Worm (Caenorhabditis elegans): Measurements from ENCODE around the gene srh-17.

srh-17 gene

DNA sequence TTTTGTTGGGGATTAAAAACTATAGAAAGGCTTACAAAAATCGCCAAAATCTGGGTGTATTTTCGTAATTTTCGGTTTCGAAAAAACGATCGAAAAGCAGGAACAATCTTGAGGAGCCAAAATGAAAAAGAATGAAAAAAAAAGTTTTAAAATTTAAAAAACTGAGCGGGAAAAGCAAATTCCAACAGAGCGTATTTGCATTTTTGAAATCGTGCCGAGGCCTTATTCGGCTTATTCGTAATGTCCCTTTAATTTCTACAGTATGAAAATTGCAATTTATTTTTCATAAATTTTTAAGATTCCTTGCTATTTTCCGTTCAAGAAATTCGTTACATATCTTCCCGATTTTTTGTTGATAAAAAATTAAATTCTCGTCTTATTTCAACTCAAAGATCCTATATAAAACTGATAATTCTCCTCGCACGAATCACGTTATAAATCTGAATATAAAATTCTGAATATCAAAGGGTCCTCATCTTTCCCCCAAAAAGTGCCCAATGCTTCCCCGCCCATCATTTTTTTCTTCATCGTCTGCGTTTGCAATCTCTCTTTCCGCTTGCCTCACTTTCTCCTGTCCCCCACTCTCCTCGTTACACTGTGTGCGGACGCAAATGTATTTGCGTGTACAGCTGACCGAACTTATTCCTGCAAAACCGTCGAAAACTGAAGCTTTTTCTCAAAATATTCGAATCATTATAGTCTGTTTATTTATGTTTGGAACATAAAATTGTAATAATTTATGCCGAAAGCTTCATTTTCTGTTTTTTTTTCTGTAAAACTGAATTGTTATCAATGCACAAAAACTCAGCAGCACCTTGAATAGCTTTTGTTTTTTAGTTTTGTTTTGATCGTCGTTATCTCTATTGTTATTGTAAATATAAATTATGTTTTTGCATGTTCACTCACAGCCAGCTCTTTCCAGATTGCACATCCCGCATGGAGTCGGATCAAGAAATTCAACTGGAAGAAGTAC is 15.0 kb upstream of the srh-17 start, which contains the start of the genes rfc-1 and pmp-3:
rfc-1 (minus strand) TSS at position 163 of the 973 bp plus-strand sequence.
pmp-3 (plus strand) TSS at position 923 of the 973 bp plus-strand sequence.
- TF ChIP-seq C16A3.4 (tag; optimal IDR thresholded peaks at IDR 0.05) (no peak), unc-86 (tag; optimal IDR thresholded peaks at IDR 0.05) (no peak), C34B4.2 (tag; optimal IDR thresholded peaks at IDR 0.05) (no peak), aha-1 (tag; optimal IDR thresholded peaks at IDR 0.05) (no peak), blmp-1 (tag; optimal IDR thresholded peaks at IDR 0.05) (peak; percentile 93), ceh-82 (tag; optimal IDR thresholded peaks at IDR 0.05) (no peak), lin-35 (GFP tag; optimal IDR thresholded peaks at IDR 0.05) (peak; percentile 79 to 93), lsy-2 (tag; optimal IDR thresholded peaks at IDR 0.05) (peak; percentile 7 to 74), skn-1 (tag; optimal IDR thresholded peaks at IDR 0.05) (peak; percentile 22), xbp-1 (tag; optimal IDR thresholded peaks at IDR 0.05) (no peak), snu-23 (GFP tag; optimal IDR thresholded peaks at IDR 0.05) (peak; percentile 36), irx-1 (tag; optimal IDR thresholded peaks at IDR 0.05) (peak; percentile 5), lin-15B (tag; optimal IDR thresholded peaks at IDR 0.05) (peak; percentile 29), aly-2 (tag; optimal IDR thresholded peaks at IDR 0.05) (no peak), tbx-2 (tag; optimal IDR thresholded peaks at IDR 0.05) (peak; percentile 22), dpl-1 (GFP tag; optimal IDR thresholded peaks at IDR 0.05) (peak; percentile 82 to 88 (median 86)), efl-1 (optimal IDR thresholded peaks at IDR 0.05) (peak; percentile 87 to 93), efl-1 (GFP tag; optimal IDR thresholded peaks at IDR 0.05 in 1 of 2) (peak; percentile 88 to 99), dsc-1 (tag; optimal IDR thresholded peaks at IDR 0.05) (peak; percentile 2), nhr-85 (tag) (peak; percentile 20), nhr-71 (tag; optimal IDR thresholded peaks at IDR 0.05) (peak; percentile 42), C04F5.9 (tag; optimal IDR thresholded peaks at IDR 0.05) (no peak), ceh-63 (GFP tag; optimal IDR thresholded peaks at IDR 0.05) (no peak), unc-130 (tag; optimal IDR thresholded peaks at IDR 0.05) (peak; percentile 5), fkh-4 (tag; optimal IDR thresholded peaks at IDR 0.05; ENCODE audit: borderline replicate concordance) (no peak), fkh-8 (tag; optimal IDR thresholded peaks at IDR 0.05) (peak; percentile 12), fos-1 (tag; optimal IDR thresholded peaks at IDR 0.05) (no peak), unc-30 (tag; optimal IDR thresholded peaks at IDR 0.05) (no peak), nhr-20 (tag; optimal IDR thresholded peaks at IDR 0.05) (peak; percentile 30), vab-15 (tag; optimal IDR thresholded peaks at IDR 0.05) (no peak), lin-14 (GFP tag; optimal IDR thresholded peaks at IDR 0.05) (peak; percentile 42), F16B12.6 (tag; optimal IDR thresholded peaks at IDR 0.05) (no peak), rnt-1 (tag; optimal IDR thresholded peaks at IDR 0.05) (peak; percentile 20), ces-1 (GFP tag; optimal IDR thresholded peaks at IDR 0.05) (no peak), sptf-1 (tag; optimal IDR thresholded peaks at IDR 0.05) (no peak), swsn-7 (tag; optimal IDR thresholded peaks at IDR 0.05) (peak; percentile 9)

DNA sequence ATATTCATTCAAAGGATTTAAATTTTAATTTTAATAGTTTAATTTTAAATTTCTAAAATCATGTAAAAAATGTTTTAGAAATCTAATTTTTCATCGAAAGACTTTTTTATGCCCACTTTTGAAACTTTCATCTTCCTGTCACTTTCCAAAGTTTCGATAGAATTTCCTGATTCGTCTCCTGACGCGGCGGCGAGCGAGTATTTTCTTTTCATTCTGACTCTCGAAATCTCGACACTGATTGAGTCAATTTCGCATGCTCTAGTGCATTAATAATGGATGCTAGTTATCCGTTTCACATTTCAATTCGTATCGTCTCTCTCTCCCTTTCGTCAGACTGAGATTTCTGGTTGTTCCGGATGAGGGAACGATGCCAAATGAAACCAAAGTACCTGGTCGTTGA is 12.3 kb upstream of the srh-17 start:
- TF ChIP-seq hpl-2 (GFP tag; optimal IDR thresholded peaks at IDR 0.05): no peak
- no peak for TF ChIP-seq elt-2 (tag; optimal IDR thresholded peaks at IDR 0.05)
- peak; percentile 45 for TF ChIP-seq lin-14 (GFP tag; optimal IDR thresholded peaks at IDR 0.05)
- no peak for TF ChIP-seq efl-1 (optimal IDR thresholded peaks at IDR 0.05)
- peak in 1 of 2 experiments; percentile 66 for TF ChIP-seq efl-1 (GFP tag; optimal IDR thresholded peaks at IDR 0.05 in 1 of 2)
- peak; percentile 86 for TF ChIP-seq fkh-10 (GFP tag; optimal IDR thresholded peaks at IDR 0.05)

DNA sequence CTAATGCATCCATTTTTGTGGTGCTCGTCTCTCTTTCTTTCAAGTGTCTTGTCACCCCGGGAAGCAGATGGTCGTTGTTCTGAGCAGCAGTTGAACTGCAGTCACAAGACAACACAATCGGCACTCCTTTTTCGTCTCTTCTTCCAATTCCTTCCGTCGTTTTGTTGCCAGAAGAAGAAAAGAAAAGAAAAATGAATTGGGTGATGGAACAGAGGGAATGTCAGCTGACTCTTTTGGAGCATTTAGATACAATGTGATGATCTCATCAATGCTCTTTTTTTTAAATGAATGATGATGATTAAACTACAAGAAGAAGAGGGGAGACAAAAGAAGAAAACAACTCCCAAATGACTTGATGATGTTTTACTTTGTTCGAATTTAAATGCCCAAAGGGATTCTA is 11.2 kb upstream of the srh-17 start:
- no peak for TF ChIP-seq fkh-8 (tag; optimal IDR thresholded peaks at IDR 0.05)
- TF ChIP-seq dpl-1 (GFP tag; optimal IDR thresholded peaks at IDR 0.05): peak in 1 of 3 experiments; percentile 8
- TF ChIP-seq lin-35 (GFP tag; optimal IDR thresholded peaks at IDR 0.05): peak in 1 of 2 experiments; percentile 4
- peak; percentile 14 for TF ChIP-seq nhr-47 (tag; optimal IDR thresholded peaks at IDR 0.05)
- no peak for TF ChIP-seq C34B4.2 (tag; optimal IDR thresholded peaks at IDR 0.05)
- no peak for TF ChIP-seq ztf-11 (tag; optimal IDR thresholded peaks at IDR 0.05)
- peak; percentile 81 for TF ChIP-seq lin-14 (GFP tag; optimal IDR thresholded peaks at IDR 0.05)
- peak in 1 of 2 experiments; percentile 22 for TF ChIP-seq efl-1 (optimal IDR thresholded peaks at IDR 0.05)
- TF ChIP-seq efl-1 (GFP tag; optimal IDR thresholded peaks at IDR 0.05 in 1 of 2): peak; percentile 12 to 56
- TF ChIP-seq tbx-2 (tag; optimal IDR thresholded peaks at IDR 0.05): peak; percentile 26
- no peak for TF ChIP-seq isw-1 (GFP tag; IDR thresholded peaks at IDR 0.05)
- peak; percentile 36 for TF ChIP-seq fkh-10 (GFP tag; optimal IDR thresholded peaks at IDR 0.05)
- TF ChIP-seq vab-15 (tag; optimal IDR thresholded peaks at IDR 0.05): no peak
- TF ChIP-seq nhr-71 (tag; optimal IDR thresholded peaks at IDR 0.05): peak; percentile 59
- no peak for TF ChIP-seq nhr-12 (tag; optimal IDR thresholded peaks at IDR 0.05)
- peak; percentile 32 for TF ChIP-seq rnt-1 (tag; optimal IDR thresholded peaks at IDR 0.05)
- peak in 1 of 2 experiments; percentile 58 for TF ChIP-seq lsy-2 (tag; optimal IDR thresholded peaks at IDR 0.05)
- peak; percentile 4 for TF ChIP-seq snu-23 (GFP tag; optimal IDR thresholded peaks at IDR 0.05)
- no peak for TF ChIP-seq sox-4 (tag; optimal IDR thresholded peaks at IDR 0.05)
- TF ChIP-seq skn-1 (tag; optimal IDR thresholded peaks at IDR 0.05): peak; percentile 18
- TF ChIP-seq ets-5 (GFP tag; IDR thresholded peaks at IDR 0.05): no peak
- peak; percentile 24 for TF ChIP-seq unc-86 (tag; optimal IDR thresholded peaks at IDR 0.05)

Data from whole organism, L1 larva.